Fruit fly (Drosophila melanogaster) whole organism, embryonic: ENCODE data around the gene Alg12.

Experiments
- Ada2b ChIP-seq: fragments of 200-800 bp; sonication (Bioruptor generic); IDR thresholded peaks from 2 replicates; pipeline ENCODE4 v1.3.6; 2022; ENCODE audit warnings: missing biosample characterization, missing genetic modification characterization
- Atf-2 ChIP-seq: fragments of 200-800 bp; sonication (Bioruptor generic); optimal IDR thresholded peaks from 2 replicates; lab custom pipeline; 2016; ENCODE audit warnings: missing biosample characterization, missing genetic modification characterization
- CG10147 ChIP-seq: fragments of 200-800 bp; sonication (Bioruptor generic); optimal IDR thresholded peaks from 2 replicates; lab custom pipeline; 2019; ENCODE audit warnings: missing biosample characterization, mild to moderate bottlenecking, missing genetic modification characterization, moderate library complexity
- CG10274 ChIP-seq: fragments of 200-800 bp; sonication (Bioruptor generic); optimal IDR thresholded peaks from 3 replicates; lab custom pipeline; 2017; ENCODE audit warnings: missing biosample characterization, mild to moderate bottlenecking, missing genetic modification characterization
- CG15601 ChIP-seq: fragments of 200-800 bp; sonication (Bioruptor generic); optimal IDR thresholded peaks from 3 replicates; lab custom pipeline; 2019; ENCODE audit warnings: missing biosample characterization, mild to moderate bottlenecking, missing genetic modification characterization, moderate library complexity
- CG16863 ChIP-seq: fragments of 200-800 bp; sonication (Bioruptor generic); optimal IDR thresholded peaks from 3 replicates; lab custom pipeline; 2016; ENCODE audit warnings: missing biosample characterization, missing genetic modification characterization
- CG17186 ChIP-seq: fragments of 200-800 bp; sonication (Bioruptor generic); optimal IDR thresholded peaks from 3 replicates; lab custom pipeline; 2017; ENCODE audit warnings: missing biosample characterization, missing genetic modification reagents, missing genetic modification characterization
- CG30020 ChIP-seq: fragments of 200-800 bp; optimal IDR thresholded peaks from 2 replicates; lab custom pipeline; 2019; ENCODE audit warnings: missing biosample characterization, mild to moderate bottlenecking, missing genetic modification characterization, moderate library complexity
- CG3281 ChIP-seq: fragments of 200-800 bp; sonication (Bioruptor generic); optimal IDR thresholded peaks from 3 replicates; lab custom pipeline; 2017; ENCODE audit warnings: missing biosample characterization, mild to moderate bottlenecking, missing genetic modification characterization
- CG3726 ChIP-seq: fragments of 200-800 bp; sonication (Bioruptor generic); IDR thresholded peaks from 3 replicates; pipeline ENCODE4, ENCODE4 v1.3.6; 2022; ENCODE audit warnings: missing biosample characterization, missing genetic modification characterization
- CG3847 ChIP-seq: fragments of 200-800 bp; sonication (Bioruptor generic); IDR thresholded peaks from 2 replicates; pipeline ENCODE4 v1.3.6; 2022; ENCODE audit warnings: missing biosample characterization, missing genetic modification characterization
- CG4707 ChIP-seq: fragments of 200-800 bp; sonication (Bioruptor generic); optimal IDR thresholded peaks from 2 replicates; lab custom pipeline; 2018; ENCODE audit warnings: missing biosample characterization, mild to moderate bottlenecking, missing genetic modification characterization, moderate library complexity
- CG4820 ChIP-seq: fragments of 200-800 bp; sonication (Bioruptor generic); optimal IDR thresholded peaks from 3 replicates; lab custom pipeline; 2016; ENCODE audit warnings: missing biosample characterization, missing genetic modification characterization
- CG8281 ChIP-seq: fragments of 200-800 bp; sonication (Bioruptor generic); optimal IDR thresholded peaks from 2 replicates; lab custom pipeline; 2018; ENCODE audit warnings: missing biosample characterization, mild to moderate bottlenecking, missing genetic modification characterization, moderate library complexity
- CG8290 ChIP-seq, 3 experiments: fragments of 200-800 bp; sonication (Bioruptor generic); optimal IDR thresholded peaks; 2 replicates each; lab custom pipeline; 2016 to 2019; ENCODE audit warnings: missing biosample characterization in 3 of 3, missing genetic modification characterization in 3 of 3, mild to moderate bottlenecking in 2 of 3, moderate library complexity in 1 of 3
- CG9215 ChIP-seq: fragments of 200-800 bp; sonication (Bioruptor generic); IDR thresholded peaks from 2 replicates; pipeline ENCODE4 v1.3.6; 2022; ENCODE audit warnings: missing biosample characterization, missing genetic modification characterization
- CG9817 ChIP-seq: fragments of 200-800 bp; sonication (Bioruptor generic); optimal IDR thresholded peaks from 2 replicates; lab custom pipeline; 2018; ENCODE audit warnings: missing biosample characterization, mild to moderate bottlenecking, missing genetic modification characterization, moderate library complexity
- D19B ChIP-seq: fragments of 200-800 bp; sonication (Bioruptor generic); optimal IDR thresholded peaks from 2 replicates; lab custom pipeline; 2017; ENCODE audit warnings: missing biosample characterization, mild to moderate bottlenecking, missing genetic modification characterization
- Dip3 ChIP-seq: fragments of 200-800 bp; sonication (Bioruptor generic); optimal IDR thresholded peaks from 3 replicates; lab custom pipeline; 2016; ENCODE audit warnings: missing biosample characterization, missing genetic modification characterization
- Drgx ChIP-seq: fragments of 200-800 bp; sonication (Bioruptor generic); IDR thresholded peaks from 2 replicates; pipeline ENCODE4 v1.3.6; 2022; ENCODE audit warnings: missing biosample characterization, missing genetic modification characterization
- E2f2 ChIP-seq: fragments of 200-800 bp; sonication (Bioruptor generic); IDR thresholded peaks from 2 replicates; pipeline ENCODE4 v1.3.6; 2022; ENCODE audit warnings: missing biosample characterization, missing genetic modification characterization
- Hr39 ChIP-seq: fragments of >200 bp; optimal IDR thresholded peaks from 2 replicates; lab custom pipeline; 2017
- Kr ChIP-seq: fragments of 200-800 bp; sonication (Bioruptor generic); optimal IDR thresholded peaks from 2 replicates; lab custom pipeline; 2017; ENCODE audit warnings: missing biosample characterization, mild to moderate bottlenecking, missing genetic modification characterization
- MTF-1 ChIP-seq: fragments of 200-800 bp; sonication (Bioruptor generic); optimal IDR thresholded peaks from 2 replicates; lab custom pipeline; 2018; ENCODE audit warnings: missing biosample characterization, mild to moderate bottlenecking, missing genetic modification characterization, borderline replicate concordance
- Rfx ChIP-seq: fragments of 200-800 bp; sonication (Bioruptor generic); IDR thresholded peaks from 2 replicates; pipeline ENCODE4 v1.3.6; 2022; ENCODE audit warnings: missing biosample characterization, missing genetic modification characterization
- Stat92E ChIP-seq, 3 experiments: fragments of >200 bp in 2 of 3; fragments of 200-800 bp in 1 of 3; sonication (Bioruptor generic) in 1 of 3; optimal IDR thresholded peaks; 2 replicates each; lab custom pipeline; 2017 to 2019; ENCODE audit warnings: missing biosample characterization in 3 of 3, missing genetic modification characterization in 3 of 3, mild to moderate bottlenecking in 1 of 3, moderate library complexity in 1 of 3
- TFAM ChIP-seq: fragments of 200-800 bp; sonication (Bioruptor generic); optimal IDR thresholded peaks from 2 replicates; lab custom pipeline; 2017; ENCODE audit warnings: missing biosample characterization, missing genetic modification characterization, inconsistent platforms
- Tbp ChIP-seq: fragments of >200 bp; optimal IDR thresholded peaks from 2 replicates; lab custom pipeline; 2018; ENCODE audit warnings: missing biosample characterization, missing genetic modification characterization
- Trl ChIP-seq, 3 experiments: fragments of >200 bp in 2 of 3; fragments of 200-800 bp in 1 of 3; sonication (Bioruptor generic) in 1 of 3; optimal IDR thresholded peaks; 2 replicates in 1 of 3; 3 replicates in 2 of 3; lab custom pipeline; 2016 to 2017; ENCODE audit warnings: missing biosample characterization in 1 of 3, missing genetic modification characterization in 1 of 3
- Xrp1 ChIP-seq: fragments of 200-800 bp; sonication (Bioruptor generic); IDR thresholded peaks from 2 replicates; pipeline ENCODE4 v1.3.6; 2022; ENCODE audit warnings: missing biosample characterization, missing genetic modification characterization
- abd-A ChIP-seq: fragments of 200-800 bp; sonication (Bioruptor generic); optimal IDR thresholded peaks from 3 replicates; lab custom pipeline; 2019; ENCODE audit warnings: missing biosample characterization, mild to moderate bottlenecking, missing genetic modification characterization, moderate library complexity
- cas ChIP-seq: fragments of 200-800 bp; sonication (Bioruptor generic); IDR thresholded peaks from 2 replicates; pipeline ENCODE4 v1.3.6; 2022; ENCODE audit warnings: missing biosample characterization, missing genetic modification characterization
- da ChIP-seq: fragments of 200-800 bp; sonication (Bioruptor generic); optimal IDR thresholded peaks from 2 replicates; lab custom pipeline; 2016; ENCODE audit warnings: missing biosample characterization, missing genetic modification characterization
- dati ChIP-seq: fragments of 200-800 bp; sonication (Bioruptor generic); IDR thresholded peaks from 2 replicates; pipeline ENCODE4 v1.3.6; 2022; ENCODE audit warnings: missing biosample characterization, missing genetic modification characterization
- disco-r ChIP-seq: fragments of 200-800 bp; sonication (Bioruptor generic); optimal IDR thresholded peaks from 2 replicates; lab custom pipeline; 2016; ENCODE audit warnings: missing biosample characterization, missing genetic modification characterization
- emc ChIP-seq: fragments of 200-800 bp; sonication (Bioruptor generic); optimal IDR thresholded peaks from 2 replicates; lab custom pipeline; 2016; ENCODE audit warnings: missing biosample characterization, missing genetic modification characterization
- fd102C ChIP-seq: fragments of 200-800 bp; sonication (Bioruptor generic); optimal IDR thresholded peaks from 2 replicates; lab custom pipeline; 2018; ENCODE audit warnings: missing biosample characterization, mild to moderate bottlenecking, missing genetic modification characterization, moderate library complexity
- hbn ChIP-seq: fragments of 200-800 bp; sonication (Bioruptor generic); IDR thresholded peaks from 2 replicates; pipeline ENCODE4 v1.3.6; 2022; ENCODE audit warnings: missing biosample characterization, missing genetic modification characterization; ENCODE audit not compliant: partially characterized antibody
- her ChIP-seq: fragments of 200-800 bp; sonication (Bioruptor generic); optimal IDR thresholded peaks from 2 replicates; lab custom pipeline; 2016; ENCODE audit warnings: missing biosample characterization, missing genetic modification characterization
- kah ChIP-seq: fragments of 200-800 bp; sonication (Bioruptor generic); optimal IDR thresholded peaks from 2 replicates; lab custom pipeline; 2018; ENCODE audit warnings: missing biosample characterization, mild to moderate bottlenecking, missing genetic modification characterization
- nmo ChIP-seq: fragments of 200-800 bp; sonication (Bioruptor generic); optimal IDR thresholded peaks from 2 replicates; lab custom pipeline; 2018; ENCODE audit warnings: missing biosample characterization, mild to moderate bottlenecking, missing genetic modification characterization, moderate library complexity
- otp ChIP-seq: fragments of 200-800 bp; sonication (Bioruptor generic); IDR thresholded peaks from 3 replicates; pipeline ENCODE4, ENCODE4 v1.3.6; 2022; ENCODE audit warnings: missing biosample characterization, missing genetic modification characterization
- p53 ChIP-seq: fragments of 200-800 bp; sonication (Bioruptor generic); optimal IDR thresholded peaks from 2 replicates; lab custom pipeline; 2016; ENCODE audit warnings: missing biosample characterization, missing genetic modification characterization
- salm ChIP-seq: fragments of 200-800 bp; sonication (Bioruptor generic); optimal IDR thresholded peaks from 2 replicates; lab custom pipeline; 2018; ENCODE audit warnings: missing biosample characterization, mild to moderate bottlenecking, missing genetic modification characterization
- tgo ChIP-seq: fragments of 200-800 bp; sonication (Bioruptor generic); IDR thresholded peaks from 3 replicates; pipeline ENCODE4 v1.3.6; 2022; ENCODE audit warnings: missing biosample characterization, missing genetic modification characterization
- trem ChIP-seq: fragments of 200-800 bp; optimal IDR thresholded peaks from 3 replicates; lab custom pipeline; 2019; ENCODE audit warnings: missing biosample characterization, mild to moderate bottlenecking, missing genetic modification characterization, moderate library complexity
- z ChIP-seq: fragments of 200-800 bp; sonication (Bioruptor generic); IDR thresholded peaks from 3 replicates; pipeline ENCODE4 v1.3.6; 2022; ENCODE audit warnings: missing biosample characterization, missing genetic modification characterization
- zen2 ChIP-seq: fragments of 200-800 bp; sonication (Bioruptor generic); IDR thresholded peaks from 3 replicates; pipeline ENCODE4 v1.3.6; 2022; ENCODE audit warnings: missing biosample characterization, missing genetic modification characterization; ENCODE audit not compliant: partially characterized antibody
- zfh1 ChIP-seq: fragments of 200-800 bp; sonication (Bioruptor generic); IDR thresholded peaks from 3 replicates; pipeline ENCODE4 v1.3.6; 2022; ENCODE audit warnings: missing biosample characterization, missing genetic modification characterization
- zfh2 ChIP-seq: fragments of 200-800 bp; sonication (Bioruptor generic); optimal IDR thresholded peaks from 2 replicates; lab custom pipeline; 2016; ENCODE audit warnings: missing biosample characterization, missing genetic modification characterization

Gene Alg12

dm6 chr3R:9771519-9771972, 15.3 kb downstream of the Alg12 start, which contains the start of gene CG9471 (continued):
- TF ChIP-seq z (peak; percentile 32; the same call in 2 of the 3 replicates), CG16863 (GFP tag; lab: Kevin White, UChicago) (peak; percentile 86), CG17186 (GFP tag; lab: Kevin White, UChicago) (peak; percentile 16), zen2 (GFP tag; lab: Robert Waterston, UW) (no peak), nmo (GFP tag; lab: Kevin White, UChicago) (peak; percentile 92), Xrp1 (peak; percentile 95), Kr (GFP tag; lab: Kevin White, UChicago) (no peak), CG10147 (GFP tag; lab: Kevin White, UChicago) (peak; percentile 82), disco-r (GFP tag; lab: Kevin White, UChicago) (peak; percentile 43), CG8281 (peak; percentile 68), salm (tag; lab: Kevin White, UChicago) (peak; percentile 87), zfh2 (peak; percentile 85), CG9817 (tag; lab: Kevin White, UChicago) (peak; percentile 92), CG15601 (peak; percentile 87), Trl (optimal IDR thresholded peaks at IDR 0.05; lab: Kevin White, UChicago) (no peak), Trl (GFP tag; optimal IDR thresholded peaks at IDR 0.05; lab: Kevin White, UChicago) (peak; percentile 93), dati (peak; percentile 81), TFAM (GFP tag; lab: Kevin White, UChicago) (peak; percentile 38), CG10274 (GFP tag; lab: Kevin White, UChicago) (peak; percentile 64), Drgx (GFP tag; lab: Robert Waterston, UW) (peak; percentile 94), cas (peak; percentile 91), Dip3 (GFP tag; lab: Kevin White, UChicago) (peak; percentile 94), CG30020 (tag; lab: Kevin White, UChicago) (peak; percentile 51), da (GFP tag; lab: Kevin White, UChicago) (peak; percentile 61), CG9215 (GFP tag; lab: Robert Waterston, UW) (peak; percentile 87), kah (peak; percentile 76), emc (GFP tag; lab: Kevin White, UChicago) (peak; percentile 70), trem (tag; lab: Kevin White, UChicago) (peak; percentile 90), p53 (GFP tag; lab: Kevin White, UChicago) (peak; percentile 3), her (GFP tag; lab: Kevin White, UChicago) (peak; percentile 81), Ada2b (peak; percentile 93), hbn (GFP tag; lab: Robert Waterston, UW) (no peak), MTF-1 (peak; percentile 64), CG3726 (GFP tag; lab: Robert Waterston, UW) (peak; percentile 85; the same call in 2 of the 3 replicates), CG4820 (peak; percentile 89), fd102C (GFP tag; lab: Kevin White, UChicago) (peak; percentile 57), otp (GFP tag; lab: Robert Waterston, UW) (peak; percentile 85; the same call in 2 of the 3 replicates), Hr39 (lab: Kevin White, UChicago) (no peak), Rfx (GFP tag; lab: Robert Waterston, UW) (peak; percentile 93), abd-A (tag; lab: Kevin White, UChicago) (no peak), CG4707 (GFP tag; lab: Kevin White, UChicago) (peak; percentile 73), E2f2 (GFP tag; lab: Robert Waterston, UW) (peak; percentile 92), Tbp (no peak), Atf-2 (GFP tag; lab: Kevin White, UChicago) (peak; percentile 82), CG3281 (GFP tag; lab: Kevin White, UChicago) (peak; percentile 93), tgo (GFP tag; lab: Robert Waterston, UW) (peak; percentile 92), D19B (GFP tag; lab: Kevin White, UChicago) (peak; percentile 78), Stat92E (GFP tag; optimal IDR thresholded peaks at IDR 0.05; lab: Kevin White, UChicago) (peak in 1 of 3 experiments; percentile 71), zfh1 (GFP tag; lab: Robert Waterston, UW) (peak; percentile 90), CG3847 (GFP tag; lab: Robert Waterston, UW) (peak; percentile 89), CG8290 (GFP tag; optimal IDR thresholded peaks at IDR 0.05; lab: Kevin White, UChicago) (peak; percentile 81), CG8290 (tag; optimal IDR thresholded peaks at IDR 0.05; lab: Kevin White, UChicago) (peak in 1 of 2 experiments; percentile 79)
